Worm (Caenorhabditis elegans) whole organism, L1 larva: ENCODE results near the gene unc-6.

Experiments used
- C16A3.4 ChIP-seq: fragments of 150-350 bp; optimal IDR thresholded peaks from 2 replicates; lab custom pipeline; 2014; ENCODE audit warnings: missing biosample characterization, missing genetic modification characterization
- C34B4.2 ChIP-seq: sonication (generic microtip); optimal IDR thresholded peaks from 2 replicates; lab custom pipeline; 2017; ENCODE audit warnings: mild to moderate bottlenecking, missing genetic modification characterization, missing compliant biosample characterization
- F16B12.6 ChIP-seq: fragments of 150-350 bp; optimal IDR thresholded peaks from 2 replicates; lab custom pipeline; 2014; ENCODE audit warnings: missing biosample characterization, missing genetic modification characterization
- alr-1 ChIP-seq: fragments of 200-800 bp; sonication (Bioruptor generic); optimal IDR thresholded peaks from 2 replicates; lab custom pipeline; 2018; ENCODE audit warnings: borderline replicate concordance, mild to moderate bottlenecking, missing genetic modification characterization, missing compliant biosample characterization
- aly-2 ChIP-seq: fragments of 150-350 bp; optimal IDR thresholded peaks from 2 replicates; lab custom pipeline; 2014; ENCODE audit warnings: missing biosample characterization, missing genetic modification characterization
- ceh-63 ChIP-seq: fragments of 200-800 bp; sonication (Bioruptor generic); optimal IDR thresholded peaks from 2 replicates; lab custom pipeline; 2018; ENCODE audit warnings: mild to moderate bottlenecking, missing genetic modification characterization, missing compliant biosample characterization
- ceh-88 ChIP-seq: fragments of 200-800 bp; sonication (Bioruptor generic); IDR thresholded peaks from 2 replicates; pipeline ENCODE4 v1.3.6; 2022; ENCODE audit warnings: missing genetic modification characterization, missing compliant biosample characterization
- ceh-90 ChIP-seq: sonication (generic microtip); optimal IDR thresholded peaks from 2 replicates; lab custom pipeline; 2016; ENCODE audit warnings: missing genetic modification characterization, missing compliant biosample characterization
- ces-1 ChIP-seq: fragments of 150-350 bp; optimal IDR thresholded peaks from 2 replicates; lab custom pipeline; 2014; ENCODE audit warnings: missing biosample characterization, missing genetic modification reagents, missing genetic modification characterization
- dpl-1 ChIP-seq, 3 experiments: fragments of 150-350 bp in 2 of 3; sonication (generic microtip) in 1 of 3; optimal IDR thresholded peaks; 2 replicates each; lab custom pipeline; 2014 to 2017; ENCODE audit warnings: missing biosample characterization in 3 of 3, missing genetic modification characterization in 3 of 3, missing genetic modification reagents in 3 of 3
- dsc-1 ChIP-seq: sonication (generic microtip); optimal IDR thresholded peaks from 2 replicates; lab custom pipeline; 2016; ENCODE audit warnings: mild to moderate bottlenecking, missing genetic modification characterization, missing compliant biosample characterization
- efl-3 ChIP-seq: fragments of 200-800 bp; sonication (Bioruptor generic); optimal IDR thresholded peaks from 2 replicates; lab custom pipeline; 2018; ENCODE audit warnings: mild to moderate bottlenecking, missing genetic modification characterization, missing compliant biosample characterization
- egl-13 ChIP-seq: sonication (generic microtip); optimal IDR thresholded peaks from 2 replicates; lab custom pipeline; 2016; ENCODE audit warnings: missing genotype, missing genetic modification reagents, missing genetic modification characterization, missing compliant biosample characterization
- elt-2 ChIP-seq: sonication (generic microtip); optimal IDR thresholded peaks from 2 replicates; lab custom pipeline; 2016; ENCODE audit warnings: missing genetic modification characterization, mild to moderate bottlenecking, inconsistent platforms, missing compliant biosample characterization, missing genetic modification reagents
- elt-3 ChIP-seq, 6 experiments: fragments of 150-350 bp in 1 of 6; sonication (generic microtip); optimal IDR thresholded peaks; 2 replicates each; lab custom pipeline; 2017 to 2018; ENCODE audit warnings: missing biosample characterization in 6 of 6, missing genetic modification characterization in 6 of 6, inconsistent platforms in 1 of 6
- ets-5 ChIP-seq: fragments of 200-800 bp; sonication (Bioruptor generic); IDR thresholded peaks from 2 replicates; pipeline ENCODE4 v1.3.6; 2022; ENCODE audit warnings: missing genetic modification characterization, missing compliant biosample characterization
- fkh-4 ChIP-seq: sonication (generic microtip); optimal IDR thresholded peaks from 2 replicates; lab custom pipeline; 2016; ENCODE audit warnings: missing compliant biosample characterization, missing genetic modification characterization, borderline replicate concordance
- fkh-8 ChIP-seq: sonication (generic microtip); optimal IDR thresholded peaks from 2 replicates; lab custom pipeline; 2016; ENCODE audit warnings: mild to moderate bottlenecking, missing genetic modification characterization, missing compliant biosample characterization
- fos-1 ChIP-seq: fragments of 150-350 bp; optimal IDR thresholded peaks from 2 replicates; lab custom pipeline; 2014; ENCODE audit warnings: missing biosample characterization, missing genetic modification characterization
- hlh-17 ChIP-seq: fragments of 200-800 bp; sonication (Bioruptor generic); optimal IDR thresholded peaks from 2 replicates; lab custom pipeline; 2018; ENCODE audit warnings: missing genetic modification characterization, mild to moderate bottlenecking, missing compliant biosample characterization, moderate library complexity, borderline replicate concordance
- hlh-4 ChIP-seq: sonication (generic microtip); optimal IDR thresholded peaks from 2 replicates; lab custom pipeline; 2016; ENCODE audit warnings: mild to moderate bottlenecking, missing genetic modification characterization, missing compliant biosample characterization
- hpl-2 ChIP-seq: fragments of 150-350 bp; optimal IDR thresholded peaks from 2 replicates; lab custom pipeline; 2014; ENCODE audit warnings: missing biosample characterization, missing genetic modification reagents, missing genetic modification characterization
- irx-1 ChIP-seq: sonication (generic microtip); optimal IDR thresholded peaks from 2 replicates; lab custom pipeline; 2016; ENCODE audit warnings: missing genetic modification characterization, missing compliant biosample characterization
- isw-1 ChIP-seq: fragments of 200-800 bp; sonication (Bioruptor generic); IDR thresholded peaks from 2 replicates; pipeline ENCODE4 v1.3.6; 2022; ENCODE audit warnings: missing genetic modification characterization, missing compliant biosample characterization
- lin-15B ChIP-seq: fragments of 150-350 bp; sonication (generic microtip); optimal IDR thresholded peaks from 3 replicates; lab custom pipeline; 2014; ENCODE audit warnings: missing biosample characterization, missing genetic modification characterization
- lin-39 ChIP-seq: fragments of 150-350 bp; optimal IDR thresholded peaks from 2 replicates; lab custom pipeline; 2014; ENCODE audit warnings: missing biosample characterization, missing genetic modification reagents, missing genetic modification characterization
- lir-3 ChIP-seq: sonication (generic microtip); optimal IDR thresholded peaks from 2 replicates; lab custom pipeline; 2016; ENCODE audit warnings: mild to moderate bottlenecking, missing genetic modification characterization, moderate library complexity, missing compliant biosample characterization; ENCODE audit not compliant: poor library complexity
- lsy-2 ChIP-seq, 2 experiments: fragments of 150-350 bp; optimal IDR thresholded peaks; 2 replicates each; lab custom pipeline; 2014; ENCODE audit warnings: missing biosample characterization in 2 of 2, missing genetic modification characterization in 2 of 2
- mab-9 ChIP-seq: fragments of 200-800 bp; sonication (Bioruptor generic); IDR thresholded peaks from 2 replicates; pipeline ENCODE4 v1.3.6; 2022; ENCODE audit warnings: missing genetic modification reagents, missing genetic modification characterization, missing compliant biosample characterization
- nhr-19 ChIP-seq: fragments of 200-800 bp; sonication (Bioruptor generic); conservative IDR thresholded peaks from 2 replicates; pipeline ENCODE4 v1.3.6; 2022; ENCODE audit warnings: missing genetic modification characterization, missing compliant biosample characterization
- nhr-20 ChIP-seq: sonication (generic microtip); optimal IDR thresholded peaks from 2 replicates; lab custom pipeline; 2016; ENCODE audit warnings: mild to moderate bottlenecking, missing genetic modification characterization, missing compliant biosample characterization
- nhr-28 ChIP-seq: fragments of 150-350 bp; optimal IDR thresholded peaks from 2 replicates; lab custom pipeline; 2014; ENCODE audit warnings: missing biosample characterization, missing genetic modification characterization
- nhr-47 ChIP-seq: sonication (generic microtip); optimal IDR thresholded peaks from 2 replicates; lab custom pipeline; 2016; ENCODE audit warnings: mild to moderate bottlenecking, missing genetic modification characterization, moderate library complexity, missing compliant biosample characterization
- nhr-76 ChIP-seq: sonication (generic microtip); optimal IDR thresholded peaks from 2 replicates; lab custom pipeline; 2017; ENCODE audit warnings: missing biosample characterization, missing genetic modification characterization
- nhr-84 ChIP-seq: sonication (generic microtip); optimal IDR thresholded peaks from 2 replicates; lab custom pipeline; 2017; ENCODE audit warnings: missing biosample characterization, missing genetic modification characterization
- nhr-85 ChIP-seq: sonication (generic microtip); peaks from one replicate; lab custom pipeline; 2016; ENCODE audit warnings: missing genetic modification characterization, inconsistent platforms, missing compliant biosample characterization
- nhr-90 ChIP-seq: sonication (generic microtip); optimal IDR thresholded peaks from 2 replicates; lab custom pipeline; 2016; ENCODE audit warnings: mild to moderate bottlenecking, missing genetic modification characterization, missing compliant biosample characterization; ENCODE audit not compliant: poor library complexity
- pag-3 ChIP-seq: sonication (generic microtip); optimal IDR thresholded peaks from 2 replicates; lab custom pipeline; 2017; ENCODE audit warnings: missing genetic modification characterization, mild to moderate bottlenecking, missing compliant biosample characterization, antibody characterized with exemption, borderline replicate concordance; ENCODE audit not compliant: insufficient read depth
- pax-3 ChIP-seq: fragments of 200-800 bp; sonication (Bioruptor generic); optimal IDR thresholded peaks from 2 replicates; lab custom pipeline; 2018; ENCODE audit warnings: mild to moderate bottlenecking, missing genetic modification characterization, moderate library complexity, missing compliant biosample characterization
- pqm-1 ChIP-seq: sonication (generic microtip); optimal IDR thresholded peaks from 3 replicates; lab custom pipeline; 2017; ENCODE audit warnings: missing biosample characterization, missing genetic modification characterization
- rnt-1 ChIP-seq: sonication (generic microtip); optimal IDR thresholded peaks from 2 replicates; lab custom pipeline; 2016; ENCODE audit warnings: mild to moderate bottlenecking, missing genetic modification characterization, moderate library complexity, missing compliant biosample characterization
- skn-1 ChIP-seq: fragments of 150-350 bp; optimal IDR thresholded peaks from 2 replicates; lab custom pipeline; 2014; ENCODE audit warnings: missing biosample characterization, missing genetic modification characterization
- snu-23 ChIP-seq: sonication (generic microtip); optimal IDR thresholded peaks from 2 replicates; lab custom pipeline; 2016; ENCODE audit warnings: missing genetic modification characterization, missing compliant biosample characterization
- sptf-1 ChIP-seq: fragments of 150-350 bp; optimal IDR thresholded peaks from 2 replicates; lab custom pipeline; 2014; ENCODE audit warnings: missing biosample characterization, missing genetic modification characterization
- swsn-7 ChIP-seq: sonication (generic microtip); optimal IDR thresholded peaks from 2 replicates; lab custom pipeline; 2016; ENCODE audit warnings: missing genetic modification characterization, missing compliant biosample characterization
- tbx-2 ChIP-seq: sonication (generic microtip); optimal IDR thresholded peaks from 2 replicates; lab custom pipeline; 2016; ENCODE audit warnings: missing genetic modification characterization, missing compliant biosample characterization
- unc-130 ChIP-seq: fragments of 150-350 bp; optimal IDR thresholded peaks from 2 replicates; lab custom pipeline; 2017; ENCODE audit warnings: missing biosample characterization, missing genetic modification characterization, inconsistent platforms
- unc-62 ChIP-seq: fragments of 150-350 bp; optimal IDR thresholded peaks from 2 replicates; lab custom pipeline; 2014; ENCODE audit warnings: missing biosample characterization, missing genetic modification reagents, missing genetic modification characterization
- unc-98 ChIP-seq: fragments of 200-800 bp; sonication (Bioruptor generic); IDR thresholded peaks from 2 replicates; pipeline ENCODE4 v1.3.6; 2022; ENCODE audit warnings: missing genetic modification characterization, missing compliant biosample characterization
- zag-1 ChIP-seq: fragments of 150-350 bp; optimal IDR thresholded peaks from 2 replicates; lab custom pipeline; 2014; ENCODE audit warnings: missing biosample characterization, missing genetic modification characterization
- zip-4 ChIP-seq: fragments of 200-800 bp; sonication (Bioruptor generic); optimal IDR thresholded peaks from 2 replicates; lab custom pipeline; 2018; ENCODE audit warnings: mild to moderate bottlenecking, missing genetic modification characterization, moderate library complexity, missing compliant biosample characterization
- ztf-4 ChIP-seq: fragments of 150-350 bp; optimal IDR thresholded peaks from 2 replicates; lab custom pipeline; 2014; ENCODE audit warnings: missing biosample characterization, missing genetic modification characterization

Gene unc-6

ce11 chrX:6867707-6868106 is 21.8 kb upstream of the unc-6 start (continued):
- TF ChIP-seq nhr-84 (tag; lab: Kevin White, UChicago): no peak
- TF ChIP-seq fkh-8: no peak
- peak; percentile 66 for TF ChIP-seq nhr-90 (tag; lab: Kevin White, UChicago)
- no peak for TF ChIP-seq lin-39 (tag; lab: Kevin White, UChicago)
- TF ChIP-seq ceh-88: 0 out of 2 replicates have a peak, but pooled peaks have one; percentile 33
- TF ChIP-seq hlh-17 (GFP tag; lab: Kevin White, UChicago): no peak
- TF ChIP-seq nhr-47 (tag; lab: Kevin White, UChicago): peak; percentile 47
- no peak for TF ChIP-seq ceh-90
- no peak for TF ChIP-seq ets-5 (GFP tag; lab: Robert Waterston, UW)
- no peak for TF ChIP-seq fkh-4
- TF ChIP-seq ces-1 (GFP tag; lab: Kevin White, UChicago): no peak
- TF ChIP-seq dpl-1 (GFP tag; optimal IDR thresholded peaks at IDR 0.05; lab: Kevin White, UChicago): peak in 1 of 3 experiments; percentile 11
- no peak for TF ChIP-seq ztf-4 (tag; lab: Kevin White, UChicago)
- TF ChIP-seq unc-98 (GFP tag; lab: Robert Waterston, UW): no peak
- no peak for TF ChIP-seq lsy-2 (tag; optimal IDR thresholded peaks at IDR 0.05; lab: Kevin White, UChicago)
- TF ChIP-seq nhr-85: peak; percentile 83
- TF ChIP-seq lir-3 (tag; lab: Kevin White, UChicago): peak; percentile 35
- TF ChIP-seq pag-3 (tag; lab: Kevin White, UChicago): no peak
- no peak for TF ChIP-seq fos-1
- no peak for TF ChIP-seq hpl-2 (GFP tag; lab: Kevin White, UChicago)
- TF ChIP-seq C34B4.2 (tag; lab: Kevin White, UChicago): no peak
- no peak for TF ChIP-seq ceh-63 (GFP tag; lab: Kevin White, UChicago)
- TF ChIP-seq mab-9 (GFP tag; lab: Robert Waterston, UW): no peak
- peak; percentile 31 for TF ChIP-seq swsn-7 (tag; lab: Kevin White, UChicago)
- peak; percentile 71 for TF ChIP-seq snu-23 (GFP tag; lab: Kevin White, UChicago)
- TF ChIP-seq unc-130 (tag; lab: Kevin White, UChicago): no peak
- no peak for TF ChIP-seq hlh-4 (tag; lab: Kevin White, UChicago)
- peak; percentile 78 for TF ChIP-seq rnt-1
- no peak for TF ChIP-seq alr-1 (tag; lab: Kevin White, UChicago)
- TF ChIP-seq zag-1 (tag; lab: Kevin White, UChicago): no peak
- no peak for TF ChIP-seq nhr-28 (tag; lab: Kevin White, UChicago)
- no peak for TF ChIP-seq tbx-2 (tag; lab: Kevin White, UChicago)
- TF ChIP-seq efl-3 (GFP tag; lab: Kevin White, UChicago): no peak
- TF ChIP-seq F16B12.6: no peak
- no peak for TF ChIP-seq aly-2 (tag; lab: Kevin White, UChicago)
- peak in 3 of 6 experiments; percentile 25 to 46 (median 28) for TF ChIP-seq elt-3 (tag; optimal IDR thresholded peaks at IDR 0.05; lab: Kevin White, UChicago)
- TF ChIP-seq zip-4 (GFP tag; lab: Kevin White, UChicago): no peak
- no peak for TF ChIP-seq isw-1 (GFP tag; lab: Robert Waterston, UW)
- no peak for TF ChIP-seq lin-15B (tag; lab: Kevin White, UChicago)
- no peak for TF ChIP-seq irx-1 (tag; lab: Kevin White, UChicago)
- no peak for TF ChIP-seq pax-3 (tag; lab: Kevin White, UChicago)
- no peak for TF ChIP-seq unc-62
- no peak for TF ChIP-seq egl-13 (tag; lab: Kevin White, UChicago)
- TF ChIP-seq sptf-1 (tag; lab: Kevin White, UChicago): no peak
- TF ChIP-seq nhr-76 (tag; lab: Kevin White, UChicago): no peak
- peak; percentile 45 for TF ChIP-seq nhr-19 (GFP tag; lab: Robert Waterston, UW)
- peak; percentile 49 for TF ChIP-seq elt-2 (tag; lab: Kevin White, UChicago)
- TF ChIP-seq dsc-1: no peak
- peak; percentile 51 for TF ChIP-seq nhr-20 (tag; lab: Kevin White, UChicago)
- TF ChIP-seq skn-1: no peak
- no peak for TF ChIP-seq C16A3.4 (tag; lab: Kevin White, UChicago)
- TF ChIP-seq pqm-1: no peak
